Worm (Caenorhabditis elegans): ENCODE data around the gene F13H8.2.

The F13H8.2 gene

DNA sequence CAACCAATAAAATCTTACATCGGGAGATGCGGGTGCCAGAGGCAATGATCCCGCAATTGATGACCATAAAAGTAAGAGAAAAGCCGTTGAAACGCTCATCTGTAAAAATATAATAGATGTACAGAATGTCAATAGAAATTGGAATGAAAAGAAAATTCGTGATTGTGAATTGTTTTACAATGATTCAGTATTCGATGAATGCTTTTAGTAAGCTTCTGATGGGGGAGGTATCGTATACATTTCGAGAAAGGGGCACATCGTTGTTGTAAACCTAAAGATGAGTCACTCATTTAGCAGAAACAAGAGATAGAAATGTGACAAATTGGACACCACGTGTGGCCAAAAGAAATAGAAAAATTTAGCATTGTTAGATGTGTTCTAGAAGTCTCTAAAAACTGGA, 47.6 kb upstream of the F13H8.2 start, which contains the start of gene C30B5.6 (continued):
- TF ChIP-seq fkh-6 (tag; optimal IDR thresholded peaks at IDR 0.05) = no peak

DNA sequence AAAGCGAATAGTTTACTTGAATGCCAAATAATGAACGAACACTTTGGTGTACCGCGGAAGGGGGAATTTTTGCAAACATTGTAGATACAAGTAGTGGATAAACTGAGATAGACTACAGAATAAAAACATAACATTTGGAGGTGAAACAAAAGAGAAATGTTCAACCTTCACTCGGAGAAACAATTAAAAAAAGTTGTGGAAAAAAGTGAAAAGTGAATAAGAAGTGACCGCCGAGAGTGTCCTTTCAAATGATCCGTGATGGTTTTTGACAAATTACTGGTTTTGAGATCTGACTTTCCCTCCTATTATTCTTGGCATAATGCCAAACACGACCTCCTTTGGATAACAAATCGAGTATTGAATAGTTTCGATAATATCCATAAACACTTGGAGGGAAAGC, 46.4 kb upstream of the F13H8.2 start:
- TF ChIP-seq mec-3 (tag; optimal IDR thresholded peaks at IDR 0.05; ENCODE audit: borderline replicate concordance) (no peak), elt-4 (tag; optimal IDR thresholded peaks at IDR 0.05) (no peak), elt-2 (tag; optimal IDR thresholded peaks at IDR 0.05) (no peak), ceh-30 (tag; optimal IDR thresholded peaks at IDR 0.05) (no peak), che-1 (tag; optimal IDR thresholded peaks at IDR 0.05) (no peak), F13H6.1 (tag; optimal IDR thresholded peaks at IDR 0.05) (no peak), ceh-31 (tag; optimal IDR thresholded peaks at IDR 0.05) (no peak), sdc-2 (tag; optimal IDR thresholded peaks at IDR 0.05) (no peak), fax-1 (tag; optimal IDR thresholded peaks at IDR 0.05) (no peak), npax-4 (tag; optimal IDR thresholded peaks at IDR 0.05) (no peak), ceh-48 (tag; optimal IDR thresholded peaks at IDR 0.05) (no peak), pag-3 (tag; optimal IDR thresholded peaks at IDR 0.05; ENCODE audit: borderline replicate concordance) (no peak), ztf-16 (tag; optimal IDR thresholded peaks at IDR 0.05) (no peak), ceh-24 (tag; optimal IDR thresholded peaks at IDR 0.05) (no peak), ceh-34 (tag; optimal IDR thresholded peaks at IDR 0.05) (no peak), ttx-3 (tag; optimal IDR thresholded peaks at IDR 0.05) (no peak), fkh-10 (GFP tag; optimal IDR thresholded peaks at IDR 0.05) (no peak), hlh-30 (tag; optimal IDR thresholded peaks at IDR 0.05; ENCODE audit: insufficient read depth) (no peak), ceh-18 (tag; optimal IDR thresholded peaks at IDR 0.05) (no peak), ceh-9 (tag; optimal IDR thresholded peaks at IDR 0.05) (no peak)

DNA sequence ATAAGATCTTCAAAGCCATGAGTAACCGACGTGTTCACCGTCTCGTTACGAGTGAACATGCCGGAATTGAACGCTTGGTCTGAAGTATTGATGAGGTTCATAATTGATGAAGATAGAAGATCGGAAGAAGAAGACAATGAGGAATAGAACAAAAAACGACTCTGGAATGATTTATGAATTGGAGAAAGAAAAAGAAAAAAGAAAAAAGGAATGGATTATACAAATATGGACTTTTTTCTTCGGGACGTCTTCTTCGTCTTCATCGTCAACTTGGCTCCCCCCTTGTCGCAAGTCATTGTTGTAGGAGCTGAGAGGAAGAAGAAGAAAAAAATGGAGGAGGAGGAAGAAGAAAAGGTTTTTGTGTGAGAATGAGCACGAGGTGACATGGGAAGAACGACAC, 43.2 kb upstream of the F13H8.2 start, which contains the start of gene srsy-2:
TSS of gene srsy-2 (minus strand) at position 101 of the 400 bp plus-strand sequence.
- no peak for TF ChIP-seq pqm-1 (tag; optimal IDR thresholded peaks at IDR 0.05)
- no peak for TF ChIP-seq K09A11.1 (tag; optimal IDR thresholded peaks at IDR 0.05; ENCODE audit: insufficient read depth)
- TF ChIP-seq pros-1 (tag; optimal IDR thresholded peaks at IDR 0.05) = no peak
- no peak for TF ChIP-seq ceh-6 (GFP tag; optimal IDR thresholded peaks at IDR 0.05)
- TF ChIP-seq fax-1 (tag; optimal IDR thresholded peaks at IDR 0.05) = no peak
- TF ChIP-seq elt-2 (tag; optimal IDR thresholded peaks at IDR 0.05) = no peak
- TF ChIP-seq ceh-45 (GFP tag; IDR thresholded peaks at IDR 0.05) = no peak
- TF ChIP-seq ceh-34 (tag; optimal IDR thresholded peaks at IDR 0.05) = no peak
- no peak for TF ChIP-seq K02D7.2 (tag; optimal IDR thresholded peaks at IDR 0.05)
- no peak for TF ChIP-seq rnt-1 (tag; optimal IDR thresholded peaks at IDR 0.05)
- TF ChIP-seq ref-2 (tag; optimal IDR thresholded peaks at IDR 0.05) = no peak
- no peak for TF ChIP-seq ceh-9 (tag; optimal IDR thresholded peaks at IDR 0.05)
- TF ChIP-seq elt-4 (tag; optimal IDR thresholded peaks at IDR 0.05) = no peak
- TF ChIP-seq odd-2 (tag; optimal IDR thresholded peaks at IDR 0.05) = no peak

DNA sequence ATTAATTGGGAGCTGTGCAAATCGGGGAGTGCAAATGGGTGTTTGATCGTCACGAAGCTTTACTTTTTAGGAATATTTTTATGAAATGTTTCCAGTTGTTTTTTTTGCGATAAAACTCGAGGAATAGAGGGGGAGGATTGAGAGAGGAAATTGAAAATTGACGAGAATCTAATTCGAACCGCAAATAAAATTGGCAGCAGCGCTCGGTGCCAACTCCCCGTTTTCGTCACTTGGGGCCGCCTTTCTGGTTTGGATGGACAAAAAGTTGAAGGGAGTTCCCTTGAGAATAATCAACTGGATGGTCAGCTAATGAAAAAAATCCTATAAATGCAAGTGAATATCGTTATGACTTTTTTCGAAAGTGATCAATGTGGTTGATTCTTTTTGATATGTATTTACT, 40.0 kb upstream of the F13H8.2 start:
- TF ChIP-seq unc-42 (tag; optimal IDR thresholded peaks at IDR 0.05) (peak; percentile 61), ceh-48 (tag; optimal IDR thresholded peaks at IDR 0.05) (no peak)

DNA sequence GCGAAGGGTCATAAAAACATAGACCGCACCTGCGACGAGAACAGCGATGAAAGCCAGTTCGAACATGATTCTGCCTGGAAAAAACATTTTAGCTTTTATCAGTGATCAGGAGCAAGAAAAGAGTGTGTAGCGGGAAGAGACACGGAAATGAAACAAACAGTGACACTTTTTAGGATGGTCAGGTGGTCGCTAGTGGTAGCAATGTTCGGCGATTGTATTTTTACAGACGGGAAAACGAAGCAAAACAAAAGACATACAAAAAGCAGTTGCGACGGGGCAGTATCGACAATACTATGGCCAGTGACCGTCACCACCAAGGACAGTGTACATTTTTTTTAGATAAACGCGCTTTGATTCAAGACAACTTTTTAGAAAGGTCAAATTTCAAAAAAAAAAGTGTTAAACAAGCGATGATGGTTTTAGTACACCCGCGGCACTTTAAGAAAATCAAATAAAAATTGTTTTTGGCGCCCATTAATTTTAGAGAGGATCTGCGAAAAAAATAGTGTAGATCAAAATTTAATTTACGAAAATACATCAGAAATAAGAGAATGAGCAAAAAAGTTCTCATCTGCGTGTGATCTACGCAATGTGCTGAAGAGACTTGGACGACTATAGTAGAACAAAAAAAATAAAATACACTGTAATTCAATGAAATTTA, 34.6 kb upstream of the F13H8.2 start, which contains the start of gene T24H7.9:
TSS of gene T24H7.9 (minus strand) at position 74 of the 661 bp plus-strand sequence.
- TF ChIP-seq unc-55 (GFP tag; optimal IDR thresholded peaks at IDR 0.05) (no peak), ceh-6 (GFP tag; optimal IDR thresholded peaks at IDR 0.05) (no peak), Y22D7AL.16 (tag; optimal IDR thresholded peaks at IDR 0.05) (no peak), che-1 (tag; optimal IDR thresholded peaks at IDR 0.05) (no peak), fax-1 (tag; optimal IDR thresholded peaks at IDR 0.05) (no peak), ceh-24 (tag; optimal IDR thresholded peaks at IDR 0.05) (no peak), tbx-7 (tag; optimal IDR thresholded peaks at IDR 0.05) (no peak), odd-2 (tag; optimal IDR thresholded peaks at IDR 0.05) (no peak), ceh-9 (tag; optimal IDR thresholded peaks at IDR 0.05) (no peak), hlh-15 (tag; optimal IDR thresholded peaks at IDR 0.05) (no peak)
